Fruit fly (Drosophila melanogaster) whole organism, prepupa: ENCODE measurements around the gene CG45218.

Experiments used
- CG6792 ChIP-seq: fragments of 200-800 bp; sonication (Bioruptor generic); optimal IDR thresholded peaks from 3 replicates; lab custom pipeline; 2016; ENCODE audit warnings: missing biosample characterization, missing genetic modification characterization
- CG6854 ChIP-seq: fragments of 200-800 bp; sonication (Bioruptor generic); optimal IDR thresholded peaks from 2 replicates; lab custom pipeline; 2017; ENCODE audit warnings: missing biosample characterization, mild to moderate bottlenecking, missing genetic modification characterization
- CG8319 ChIP-seq: fragments of 200-800 bp; sonication (Bioruptor generic); optimal IDR thresholded peaks from 3 replicates; lab custom pipeline; 2016; ENCODE audit warnings: missing biosample characterization, missing genetic modification characterization
- CG8632 ChIP-seq: fragments of 200-800 bp; sonication (Bioruptor generic); optimal IDR thresholded peaks from 3 replicates; lab custom pipeline; 2016; ENCODE audit warnings: missing biosample characterization, missing genetic modification characterization
- Ets21C ChIP-seq: fragments of 200-800 bp; sonication (Bioruptor generic); optimal IDR thresholded peaks from 3 replicates; lab custom pipeline; 2016; ENCODE audit warnings: missing biosample characterization, missing genetic modification characterization
- Ets96B ChIP-seq: fragments of 200-800 bp; optimal IDR thresholded peaks from 2 replicates; lab custom pipeline; 2019; ENCODE audit warnings: missing biosample characterization, mild to moderate bottlenecking, missing genetic modification characterization, moderate library complexity
- Hr38 ChIP-seq: sonication (Bioruptor generic); optimal IDR thresholded peaks from 2 replicates; lab custom pipeline; 2016; ENCODE audit warnings: missing biosample characterization, missing genetic modification characterization
- Sox102F ChIP-seq: fragments of 200-800 bp; sonication (Bioruptor generic); optimal IDR thresholded peaks from 2 replicates; lab custom pipeline; 2016; ENCODE audit warnings: missing biosample characterization, mild to moderate bottlenecking, missing genetic modification characterization

DNA sequence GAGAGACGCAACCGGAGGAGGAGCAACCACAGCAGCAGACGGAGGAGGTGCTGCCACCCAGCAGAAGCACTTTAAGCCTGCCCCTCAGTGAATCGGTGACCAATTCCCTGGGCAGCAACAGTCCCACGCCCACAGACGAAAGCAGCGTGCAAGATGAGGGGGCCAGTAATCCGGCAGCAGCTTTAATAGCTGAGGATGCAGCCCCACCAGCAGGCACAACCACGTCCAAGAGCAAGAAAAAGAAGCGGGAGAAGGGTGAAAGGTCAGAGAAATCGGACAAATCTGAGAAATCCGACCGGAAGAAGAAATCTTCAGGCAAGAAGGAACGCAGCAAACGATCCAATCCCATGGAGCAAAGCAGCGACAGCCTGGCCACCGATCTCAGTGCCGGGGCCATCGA, 1.8 kb downstream of the CG45218 start:
- TF ChIP-seq CG6854 (GFP tag; lab: Kevin White, UChicago) (no peak), Ets96B (tag; lab: Kevin White, UChicago) (no peak), CG8319 (no peak), CG8632 (GFP tag; lab: Kevin White, UChicago) (no peak), Sox102F (GFP tag; lab: Kevin White, UChicago) (no peak), Hr38 (no peak), CG6792 (GFP tag; lab: Kevin White, UChicago) (no peak), Ets21C (GFP tag; lab: Kevin White, UChicago) (no peak)
